Fruit fly (Drosophila melanogaster) S2 (cell line): ENCODE results near the gene CG11836.

Source experiments
- CG8478 ChIP-seq: fragments of >200 bp; optimal IDR thresholded peaks from 2 replicates; lab custom pipeline; 2018
- CTCF ChIP-seq, 2 experiments: fragments of >200 bp; optimal IDR thresholded peaks; 2 replicates each; lab custom pipeline; 2018

- TF ChIP-seq CG8478 (lab: Kevin White, UChicago) (no peak), CTCF (optimal IDR thresholded peaks at IDR 0.05; lab: Kevin White, UChicago) (no peak)
Observed at dm6 chr3R:25077280-25077820, 6.4 kb downstream of the CG11836 start.
